Fruit fly (Drosophila melanogaster) whole organism, prepupa: Measurements from ENCODE around the gene CG43084.

Experiments
- CG1621 ChIP-seq: fragments of 200-800 bp; sonication (Bioruptor generic); optimal IDR thresholded peaks from 3 replicates; lab custom pipeline; 2018; ENCODE audit warnings: missing biosample characterization, mild to moderate bottlenecking, missing genetic modification characterization
- CG16779 ChIP-seq: fragments of 200-800 bp; sonication (Bioruptor generic); optimal IDR thresholded peaks from 3 replicates; lab custom pipeline; 2017; ENCODE audit warnings: missing biosample characterization, mild to moderate bottlenecking, missing genetic modification characterization
- CG6163 ChIP-seq: fragments of 200-800 bp; sonication (Bioruptor generic); IDR thresholded peaks from 3 replicates; pipeline ENCODE4 v1.3.6; 2022; ENCODE audit warnings: missing biosample characterization, missing genetic modification characterization
- CG6276 ChIP-seq: fragments of 200-800 bp; sonication (Bioruptor generic); optimal IDR thresholded peaks from 2 replicates; lab custom pipeline; 2017; ENCODE audit warnings: missing biosample characterization, mild to moderate bottlenecking, missing genetic modification characterization
- CG8319 ChIP-seq: fragments of 200-800 bp; sonication (Bioruptor generic); optimal IDR thresholded peaks from 3 replicates; lab custom pipeline; 2016; ENCODE audit warnings: missing biosample characterization, missing genetic modification characterization
- Eip75B ChIP-seq: fragments of 200-800 bp; sonication (Bioruptor generic); optimal IDR thresholded peaks from 3 replicates; lab custom pipeline; 2016; ENCODE audit warnings: missing biosample characterization, missing genetic modification characterization
- Eip93F ChIP-seq: fragments of 200-800 bp; sonication (Bioruptor generic); optimal IDR thresholded peaks from 2 replicates; lab custom pipeline; 2016; ENCODE audit warnings: missing biosample characterization, mild to moderate bottlenecking, missing genetic modification characterization
- Ets21C ChIP-seq: fragments of 200-800 bp; sonication (Bioruptor generic); optimal IDR thresholded peaks from 3 replicates; lab custom pipeline; 2016; ENCODE audit warnings: missing biosample characterization, missing genetic modification characterization
- OdsH ChIP-seq: fragments of 200-800 bp; sonication (Bioruptor generic); optimal IDR thresholded peaks from 3 replicates; lab custom pipeline; 2016; ENCODE audit warnings: missing biosample characterization, missing genetic modification characterization
- cyc ChIP-seq: fragments of 200-800 bp; sonication (Bioruptor generic); optimal IDR thresholded peaks from 3 replicates; lab custom pipeline; 2016; ENCODE audit warnings: missing biosample characterization, missing genetic modification characterization
- ss ChIP-seq, 2 experiments: fragments of 200-800 bp; sonication (Bioruptor generic); optimal IDR thresholded peaks; 2 replicates in 1 of 2; 3 replicates in 1 of 2; lab custom pipeline; 2017 to 2018; ENCODE audit warnings: mild to moderate bottlenecking in 2 of 2, missing biosample characterization in 2 of 2, missing genetic modification characterization in 2 of 2, moderate library complexity in 1 of 2

dm6 chr3L:15650552-15650951 lies at the start of gene CG43084:
- TF ChIP-seq OdsH (GFP tag; lab: Kevin White, UChicago) = no peak
- no peak for TF ChIP-seq ss (GFP tag; optimal IDR thresholded peaks at IDR 0.05; lab: Kevin White, UChicago)
- no peak for TF ChIP-seq CG16779 (tag; lab: Kevin White, UChicago)
- no peak for TF ChIP-seq CG6163 (GFP tag; lab: Robert Waterston, UW)
- no peak for TF ChIP-seq Ets21C (GFP tag; lab: Kevin White, UChicago)
- no peak for TF ChIP-seq cyc
- TF ChIP-seq CG1621 (tag; lab: Kevin White, UChicago) = no peak
- TF ChIP-seq Eip93F (GFP tag; lab: Kevin White, UChicago) = no peak
- TF ChIP-seq Eip75B (GFP tag; lab: Kevin White, UChicago) = no peak
- no peak for TF ChIP-seq CG6276 (GFP tag; lab: Kevin White, UChicago)
- no peak for TF ChIP-seq CG8319 (GFP tag; lab: Kevin White, UChicago)
